Fruit fly (Drosophila melanogaster): ENCODE data around the gene CG14417.

The CG14417 gene

DNA sequence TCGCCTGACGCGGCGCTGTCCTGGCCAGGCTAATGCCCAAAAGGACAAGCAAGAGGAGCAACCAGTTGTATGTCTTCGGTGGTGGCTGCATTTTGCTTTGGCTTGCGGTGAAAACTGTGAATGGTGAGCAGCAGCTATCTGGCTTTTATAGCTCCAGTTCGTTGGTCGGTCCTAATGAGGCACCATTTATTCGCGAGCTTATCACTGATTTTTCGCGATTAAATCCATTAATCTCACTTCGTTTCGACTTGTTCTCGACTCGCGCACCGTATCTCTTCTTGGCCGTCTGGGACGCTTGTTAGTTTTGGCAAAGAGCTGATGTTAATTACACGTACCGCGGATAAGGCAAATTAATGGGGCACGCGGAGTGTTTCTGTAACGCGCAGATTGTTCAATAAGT is at the start of gene CG14417:
CG14417 (minus strand) TSS at position 101 of the 400 bp plus-strand sequence.
- no peak for TF ChIP-seq CG10654 (GFP tag; optimal IDR thresholded peaks at IDR 0.05)
- no peak for TF ChIP-seq CG42726 (GFP tag; IDR thresholded peaks at IDR 0.05; ENCODE audit: partially characterized antibody)
- TF ChIP-seq NFAT (GFP tag; IDR thresholded peaks at IDR 0.05) = no peak
- no peak for TF ChIP-seq CG5245 (GFP tag; optimal IDR thresholded peaks at IDR 0.05)
- no peak for TF ChIP-seq Ets97D (GFP tag; optimal IDR thresholded peaks at IDR 0.05)
- no peak for TF ChIP-seq CG17612 (GFP tag; IDR thresholded peaks at IDR 0.05)
- TF ChIP-seq psq (GFP tag; optimal IDR thresholded peaks at IDR 0.05) = no peak
- TF ChIP-seq ems (GFP tag; optimal IDR thresholded peaks at IDR 0.05) = no peak
- TF ChIP-seq CG34422 (GFP tag; IDR thresholded peaks at IDR 0.05) = no peak
- no peak for TF ChIP-seq CG8281 (tag; optimal IDR thresholded peaks at IDR 0.05)
- TF ChIP-seq CG5180 (GFP tag; optimal IDR thresholded peaks at IDR 0.05) = no peak
- no peak for TF ChIP-seq onecut (GFP tag; IDR thresholded peaks at IDR 0.05)
- TF ChIP-seq phol (tag; optimal IDR thresholded peaks at IDR 0.05) = no peak
- no peak for TF ChIP-seq CG6175 (GFP tag; IDR thresholded peaks at IDR 0.05)
- TF ChIP-seq Hmr (GFP tag; optimal IDR thresholded peaks at IDR 0.05) = no peak

DNA sequence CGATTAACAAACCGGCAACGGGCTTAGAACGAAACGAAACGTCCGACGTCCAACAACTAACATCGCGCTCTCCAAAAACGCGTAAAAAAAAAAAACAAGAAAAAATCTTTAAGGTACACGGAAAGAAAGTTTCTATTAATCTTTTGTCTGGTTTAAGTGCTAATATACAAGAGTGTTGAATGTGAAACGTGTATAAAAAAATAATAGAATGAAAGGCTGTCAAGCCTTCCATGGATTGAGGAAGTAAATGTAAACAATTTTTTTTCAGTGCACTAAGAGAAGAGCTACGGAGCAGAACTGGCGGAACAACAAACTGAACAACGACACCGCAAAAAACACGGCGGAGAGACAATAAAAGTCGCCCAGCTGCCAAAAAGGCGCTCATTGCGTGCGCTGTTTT is 43.4 kb upstream of the CG14417 start, which contains the start of gene CG3588:
CG3588 (plus strand) TSS at position 29 of the 400 bp plus-strand sequence.
- TF ChIP-seq Bteb2 (GFP tag; optimal IDR thresholded peaks at IDR 0.05) (peak; percentile 80), ind (GFP tag; optimal IDR thresholded peaks at IDR 0.05) (peak; percentile 70), danr (GFP tag; IDR thresholded peaks at IDR 0.05) (peak; percentile 67), salm (tag; optimal IDR thresholded peaks at IDR 0.05) (peak; percentile 6), CG4360 (GFP tag; IDR thresholded peaks at IDR 0.05) (no peak), CG12942 (GFP tag; optimal IDR thresholded peaks at IDR 0.05) (peak; percentile 16), B-H2 (GFP tag; optimal IDR thresholded peaks at IDR 0.05) (peak; percentile 24), Sox100B (GFP tag; optimal IDR thresholded peaks at IDR 0.05) (peak; percentile 44), Vsx1 (GFP tag; optimal IDR thresholded peaks at IDR 0.05) (peak; percentile 16), wek (GFP tag; optimal IDR thresholded peaks at IDR 0.05) (no peak), Ssrp (tag; optimal IDR thresholded peaks at IDR 0.05) (no peak), Fer1 (GFP tag; optimal IDR thresholded peaks at IDR 0.05) (peak; percentile 72), CG31224 (GFP tag; IDR thresholded peaks at IDR 0.05) (peak; percentile 62), dati (GFP tag; IDR thresholded peaks at IDR 0.05) (0 out of 2 replicates have a peak, but pooled peaks have one; percentile 37), CG12744 (GFP tag; optimal IDR thresholded peaks at IDR 0.05) (peak; percentile 81), nom (GFP tag; optimal IDR thresholded peaks at IDR 0.05) (no peak), vvl (GFP tag; IDR thresholded peaks at IDR 0.05) (peak; percentile 73; the same call in 1 of the 2 replicates), Blimp-1 (GFP tag; optimal IDR thresholded peaks at IDR 0.05) (peak; percentile 46), B-H1 (GFP tag; IDR thresholded peaks at IDR 0.05) (peak; percentile 57), bowl (GFP tag; IDR thresholded peaks at IDR 0.05) (0 out of 2 replicates have a peak, but pooled peaks have one; percentile 32), tna (GFP tag; IDR thresholded peaks at IDR 0.05; ENCODE audit: partially characterized antibody) (no peak), CG31365 (tag; optimal IDR thresholded peaks at IDR 0.05) (peak; percentile 20), CG5180 (GFP tag; optimal IDR thresholded peaks at IDR 0.05) (no peak), nau (GFP tag; optimal IDR thresholded peaks at IDR 0.05) (peak; percentile 41), CG18011 (GFP tag; optimal IDR thresholded peaks at IDR 0.05) (peak; percentile 46), sens (GFP tag) (no peak), CG30431 (GFP tag; optimal IDR thresholded peaks at IDR 0.05) (peak; percentile 18), CG9437 (GFP tag; optimal IDR thresholded peaks at IDR 0.05) (peak; percentile 45), CG3726 (GFP tag; IDR thresholded peaks at IDR 0.05) (no peak), CG13894 (tag; optimal IDR thresholded peaks at IDR 0.05) (peak; percentile 79), CG14860 (GFP tag; IDR thresholded peaks at IDR 0.05; ENCODE audit: partially characterized antibody) (no peak), cas (GFP tag; IDR thresholded peaks at IDR 0.05) (peak; percentile 81), so (GFP tag; IDR thresholded peaks at IDR 0.05) (no peak), Oli (tag; optimal IDR thresholded peaks at IDR 0.05) (peak; percentile 65), tin (GFP tag; optimal IDR thresholded peaks at IDR 0.05) (peak; percentile 66), zf30C (GFP tag; optimal IDR thresholded peaks at IDR 0.05) (no peak)
